Fruit fly (Drosophila melanogaster): ENCODE measurements around the gene Prosbeta3.

The Prosbeta3 gene

dm6 chr3R:9013765-9014380, 7.8 kb upstream of the Prosbeta3 start (continued):
- no peak for TF ChIP-seq org-1 (GFP tag; optimal IDR thresholded peaks at IDR 0.05)
- TF ChIP-seq Nf-YB (GFP tag; optimal IDR thresholded peaks at IDR 0.05) = peak; percentile 28
- TF ChIP-seq gsb (GFP tag; IDR thresholded peaks at IDR 0.05) = no peak
- no peak for TF ChIP-seq CG3065 (GFP tag; optimal IDR thresholded peaks at IDR 0.05)
- peak; percentile 25 for TF ChIP-seq CG4424 (GFP tag; optimal IDR thresholded peaks at IDR 0.05)
- TF ChIP-seq CG17568 (GFP tag; optimal IDR thresholded peaks at IDR 0.05) = no peak
- TF ChIP-seq amos (GFP tag; IDR thresholded peaks at IDR 0.05; ENCODE audit: partially characterized antibody) = no peak
- TF ChIP-seq Hey (tag; optimal IDR thresholded peaks at IDR 0.05) = no peak
- no peak for TF ChIP-seq cas (GFP tag; IDR thresholded peaks at IDR 0.05)
- 0 out of 3 replicates have a peak, but pooled peaks have one; percentile 57 for TF ChIP-seq ken (GFP tag; IDR thresholded peaks at IDR 0.05)
- TF ChIP-seq bcd (GFP tag; optimal IDR thresholded peaks at IDR 0.05) = no peak
- no peak for TF ChIP-seq slou (GFP tag; optimal IDR thresholded peaks at IDR 0.05)
- 0 out of 3 replicates have a peak, but pooled peaks have one; percentile 20 for TF ChIP-seq Mrtf (GFP tag; IDR thresholded peaks at IDR 0.05)
- peak; percentile 47 for TF ChIP-seq phol (tag; optimal IDR thresholded peaks at IDR 0.05)
- TF ChIP-seq unpg (GFP tag; optimal IDR thresholded peaks at IDR 0.05) = peak; percentile 43
- TF ChIP-seq CG10274 (GFP tag; optimal IDR thresholded peaks at IDR 0.05) = no peak
- TF ChIP-seq gt (GFP tag; IDR thresholded peaks at IDR 0.05) = no peak
- no peak for TF ChIP-seq tap (tag; optimal IDR thresholded peaks at IDR 0.05)
- no peak; the same call in 2 of the 3 replicates for TF ChIP-seq B-H1 (GFP tag; IDR thresholded peaks at IDR 0.05)
- TF ChIP-seq wek (GFP tag; optimal IDR thresholded peaks at IDR 0.05) = no peak
- no peak for TF ChIP-seq CG2678 (tag; optimal IDR thresholded peaks at IDR 0.05)
- TF ChIP-seq CG4328 (GFP tag; optimal IDR thresholded peaks at IDR 0.05) = peak; percentile 12
- TF ChIP-seq fd64A (GFP tag; optimal IDR thresholded peaks at IDR 0.05) = no peak
- peak; percentile 34; the same call in 1 of the 2 replicates for TF ChIP-seq CG7372 (GFP tag; IDR thresholded peaks at IDR 0.05)
- TF ChIP-seq CG12744 (GFP tag; optimal IDR thresholded peaks at IDR 0.05) = peak; percentile 27
- TF ChIP-seq mirr (GFP tag; optimal IDR thresholded peaks at IDR 0.05) = no peak
- TF ChIP-seq corto (GFP tag; optimal IDR thresholded peaks at IDR 0.05) = peak; percentile 45
- no peak for TF ChIP-seq HLH4C (GFP tag; IDR thresholded peaks at IDR 0.05; ENCODE audit: partially characterized antibody)
- TF ChIP-seq bab2 (GFP tag; optimal IDR thresholded peaks at IDR 0.05) = peak; percentile 38
- no peak for TF ChIP-seq Doc2 (GFP tag; IDR thresholded peaks at IDR 0.05)
- TF ChIP-seq ara (GFP tag; IDR thresholded peaks at IDR 0.05) = no peak
- peak; percentile 14 for TF ChIP-seq gfzf (GFP tag; optimal IDR thresholded peaks at IDR 0.05)
- TF ChIP-seq az2 (GFP tag; optimal IDR thresholded peaks at IDR 0.05) = no peak
- no peak for TF ChIP-seq CG31224 (GFP tag; IDR thresholded peaks at IDR 0.05)
- peak; percentile 9 for TF ChIP-seq CG6765 (GFP tag; optimal IDR thresholded peaks at IDR 0.05)
- TF ChIP-seq Dad (GFP tag; optimal IDR thresholded peaks at IDR 0.05) = peak; percentile 27
- TF ChIP-seq CG9437 (GFP tag; optimal IDR thresholded peaks at IDR 0.05) = peak; percentile 35
- no peak for TF ChIP-seq CG1832 (GFP tag; optimal IDR thresholded peaks at IDR 0.05)
- no peak for TF ChIP-seq Oli (tag; optimal IDR thresholded peaks at IDR 0.05)
- TF ChIP-seq CG10267 (tag; optimal IDR thresholded peaks at IDR 0.05) = peak; percentile 17
- no peak for TF ChIP-seq ap (GFP tag; IDR thresholded peaks at IDR 0.05)
- no peak; the same call in 1 of the 2 replicates for TF ChIP-seq sens-2 (GFP tag; IDR thresholded peaks at IDR 0.05)
- peak; percentile 65 for TF ChIP-seq CG7987 (GFP tag; optimal IDR thresholded peaks at IDR 0.05)
- TF ChIP-seq Hmx (GFP tag; optimal IDR thresholded peaks at IDR 0.05) = no peak
- TF ChIP-seq E2f2 (GFP tag; IDR thresholded peaks at IDR 0.05) = peak; percentile 35; the same call in 1 of the 2 replicates
- TF ChIP-seq zen2 (GFP tag; IDR thresholded peaks at IDR 0.05; ENCODE audit: partially characterized antibody) = no peak
- peak; percentile 49 for TF ChIP-seq CG13123 (GFP tag; optimal IDR thresholded peaks at IDR 0.05)
- peak; percentile 42 for TF ChIP-seq HLH54F (GFP tag; optimal IDR thresholded peaks at IDR 0.05)
- no peak for TF ChIP-seq otp (GFP tag; IDR thresholded peaks at IDR 0.05)
- TF ChIP-seq CG10979 (tag; optimal IDR thresholded peaks at IDR 0.05) = peak; percentile 19

Data from whole organism, embryonic.